Worm (Caenorhabditis elegans) whole organism, L4/young adult: ENCODE data around the gene cyp-32B1.

ENCODE experiments used
- W03F9.2 ChIP-seq: fragments of 150-350 bp; optimal IDR thresholded peaks from 2 replicates; lab custom pipeline; 2014; ENCODE audit warnings: missing biosample characterization, missing genetic modification characterization
- dao-5 ChIP-seq: sonication (generic microtip); optimal IDR thresholded peaks from 2 replicates; lab custom pipeline; 2016; ENCODE audit warnings: missing genotype, missing genetic modification characterization, moderate library complexity, missing compliant biosample characterization
- him-1 ChIP-seq: sonication (generic microtip); optimal IDR thresholded peaks from 2 replicates; lab custom pipeline; 2016; ENCODE audit warnings: missing genotype, missing genetic modification reagents, missing genetic modification characterization, missing compliant biosample characterization

DNA sequence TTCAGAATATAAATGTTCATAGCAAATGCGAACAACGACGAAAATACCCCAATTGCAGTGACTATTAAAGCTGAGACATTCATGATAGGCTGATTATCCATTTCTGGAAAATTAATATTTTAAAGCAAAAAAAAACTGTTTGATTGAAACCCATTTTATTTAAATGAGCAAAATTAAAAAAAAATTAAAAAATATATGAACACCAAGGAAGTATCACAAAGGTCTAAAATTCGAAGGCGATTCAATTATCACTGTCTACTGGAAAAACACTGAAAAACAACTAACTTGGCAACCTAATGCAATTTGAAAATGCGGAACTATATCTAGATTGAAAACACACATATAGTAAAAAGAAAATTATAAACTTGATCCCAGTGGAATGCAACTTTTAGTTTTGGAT lies 10.1 kb downstream of the cyp-32B1 start, which contains the start of gene srbc-42:
- TF ChIP-seq W03F9.2 (tag; lab: Kevin White, UChicago) (no peak), dao-5 (tag; lab: Kevin White, UChicago) (no peak), him-1 (no peak)
